Fruit fly (Drosophila melanogaster) S2 (cell line): ENCODE measurements around the gene Sirt6.

Source experiments
- CG8478 ChIP-seq: fragments of >200 bp; optimal IDR thresholded peaks from 2 replicates; lab custom pipeline; 2018
- CTCF ChIP-seq, 2 experiments: fragments of >200 bp; optimal IDR thresholded peaks; 2 replicates each; lab custom pipeline; 2018

- TF ChIP-seq CTCF (optimal IDR thresholded peaks at IDR 0.05; lab: Kevin White, UChicago) (no peak), CG8478 (lab: Kevin White, UChicago) (no peak)
These were observed 54.9 kb downstream of the Sirt6 start for dm6 chr3R:10206740-10207139.
